Worm (Caenorhabditis elegans) whole organism, early embryonic: ENCODE data around the gene C07A12.18.

ENCODE experiments used
- B0310.2 ChIP-seq: sonication (generic microtip); optimal IDR thresholded peaks from 2 replicates; lab custom pipeline; 2016; ENCODE audit warnings: mild to moderate bottlenecking, missing genetic modification characterization, missing compliant biosample characterization
- F13C5.2 ChIP-seq: sonication (generic microtip); optimal IDR thresholded peaks from 2 replicates; lab custom pipeline; 2017; ENCODE audit warnings: mild to moderate bottlenecking, missing genetic modification characterization, inconsistent platforms, missing compliant biosample characterization
- ama-1 ChIP-seq: fragments of 150-350 bp; optimal IDR thresholded peaks from 2 replicates; lab custom pipeline; 2014
- ceh-13 ChIP-seq: fragments of 200-800 bp; sonication (Bioruptor generic); optimal IDR thresholded peaks from 2 replicates; lab custom pipeline; 2018; ENCODE audit warnings: mild to moderate bottlenecking, missing genetic modification characterization, missing compliant biosample characterization
- ets-7 ChIP-seq: sonication (generic microtip); optimal IDR thresholded peaks from 2 replicates; lab custom pipeline; 2016; ENCODE audit warnings: missing genotype, missing genetic modification characterization, missing compliant biosample characterization
- flt-1 ChIP-seq: fragments of 200-800 bp; sonication (Bioruptor generic); IDR thresholded peaks from 2 replicates; pipeline ENCODE4 v1.3.6; 2022; ENCODE audit warnings: missing genetic modification characterization, missing compliant biosample characterization
- hmbx-1 ChIP-seq: sonication (generic microtip); optimal IDR thresholded peaks from 2 replicates; lab custom pipeline; 2016; ENCODE audit warnings: mild to moderate bottlenecking, missing genetic modification characterization, missing compliant biosample characterization
- hnd-1 ChIP-seq: sonication (generic microtip); optimal IDR thresholded peaks from 2 replicates; lab custom pipeline; 2016; ENCODE audit warnings: missing genetic modification characterization, missing compliant biosample characterization
- pes-1 ChIP-seq: fragments of 200-800 bp; sonication (Bioruptor generic); IDR thresholded peaks from 2 replicates; pipeline ENCODE4 v1.3.6; 2022; ENCODE audit warnings: missing genetic modification reagents, missing genetic modification characterization, missing compliant biosample characterization
- tbx-11 ChIP-seq: fragments of 200-800 bp; sonication (Bioruptor generic); IDR thresholded peaks from 2 replicates; pipeline ENCODE4 v1.3.6; 2022; ENCODE audit warnings: missing genetic modification characterization, missing compliant biosample characterization
- tra-4 ChIP-seq: sonication (generic microtip); optimal IDR thresholded peaks from 2 replicates; lab custom pipeline; 2017; ENCODE audit warnings: missing genetic modification characterization, missing compliant biosample characterization

DNA sequence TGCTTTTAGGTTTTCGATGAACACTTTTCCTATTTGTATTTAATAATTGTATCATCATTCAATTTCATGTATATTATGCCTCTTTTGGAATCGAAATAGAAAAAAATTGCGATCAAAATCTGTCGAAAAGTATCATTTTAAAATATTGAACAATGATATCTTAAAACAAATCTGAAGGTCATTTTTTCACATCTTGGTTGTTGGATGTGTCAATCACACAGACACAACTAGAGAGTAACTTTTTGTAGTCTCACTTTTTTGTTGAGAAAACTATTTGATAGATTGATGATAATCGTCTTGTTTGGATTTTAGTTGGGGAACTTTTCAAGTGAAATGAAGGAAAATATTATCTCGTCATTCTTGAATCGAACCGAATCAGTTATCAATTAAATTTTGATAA is 19.6 kb upstream of the C07A12.18 start:
- no peak for TF ChIP-seq ama-1
- TF ChIP-seq ceh-13 (GFP tag; lab: Kevin White, UChicago): no peak
- TF ChIP-seq hnd-1 (tag; lab: Kevin White, UChicago): no peak
- TF ChIP-seq tra-4: no peak
- no peak for TF ChIP-seq pes-1 (GFP tag; lab: Robert Waterston, UW)
- TF ChIP-seq ets-7: no peak
- TF ChIP-seq tbx-11 (GFP tag; lab: Robert Waterston, UW): no peak
- no peak for TF ChIP-seq B0310.2 (tag; lab: Kevin White, UChicago)
- TF ChIP-seq flt-1 (GFP tag; lab: Robert Waterston, UW): no peak
- TF ChIP-seq F13C5.2 (tag; lab: Kevin White, UChicago): no peak
- TF ChIP-seq hmbx-1 (tag; lab: Kevin White, UChicago): no peak
